Worm (Caenorhabditis elegans): ENCODE data around the gene mnk-1.

- no peak for TF ChIP-seq W03F9.2 (tag; optimal IDR thresholded peaks at IDR 0.05)
- TF ChIP-seq dao-5 (tag; optimal IDR thresholded peaks at IDR 0.05) = no peak
- no peak for TF ChIP-seq him-1 (tag; optimal IDR thresholded peaks at IDR 0.05)
Observed at ce11 chrII:10587742-10588141, 32.9 kb upstream of the mnk-1 start, which contains the start of gene crn-3.

All from whole organism, L4/young adult.